Fruit fly (Drosophila melanogaster) whole organism, wandering third instar larva: ENCODE results near the gene Nrt.

ENCODE experiments used
- Abd-B ChIP-seq: fragments of >200 bp; optimal IDR thresholded peaks from 2 replicates; lab custom pipeline; 2017; ENCODE audit warnings: missing biosample characterization, missing genetic modification characterization
- CG32264 ChIP-seq: fragments of 200-800 bp; sonication (Bioruptor generic); optimal IDR thresholded peaks from 2 replicates; lab custom pipeline; 2016; ENCODE audit warnings: missing biosample characterization, missing genetic modification characterization
- CG9705 ChIP-seq: fragments of 200-800 bp; sonication (Bioruptor generic); optimal IDR thresholded peaks from 2 replicates; lab custom pipeline; 2018; ENCODE audit warnings: missing biosample characterization, mild to moderate bottlenecking, missing genetic modification characterization
- GATAd ChIP-seq: sonication (Bioruptor generic); optimal IDR thresholded peaks from 2 replicates; lab custom pipeline; 2016; ENCODE audit warnings: missing biosample characterization, missing genetic modification characterization
- HLH106 ChIP-seq: fragments of 200-800 bp; optimal IDR thresholded peaks from 3 replicates; lab custom pipeline; 2019; ENCODE audit warnings: missing biosample characterization, mild to moderate bottlenecking, missing genetic modification characterization, moderate library complexity
- Hr78 ChIP-seq: fragments of >200 bp; optimal IDR thresholded peaks from 2 replicates; lab custom pipeline; 2017; ENCODE audit warnings: missing biosample characterization, missing genetic modification characterization
- Jra ChIP-seq: sonication (Bioruptor generic); optimal IDR thresholded peaks from 2 replicates; lab custom pipeline; 2016; ENCODE audit warnings: missing biosample characterization, missing genetic modification characterization
- Mio ChIP-seq: sonication (Bioruptor generic); optimal IDR thresholded peaks from 2 replicates; lab custom pipeline; 2016; ENCODE audit warnings: missing biosample characterization, missing genetic modification characterization
- N ChIP-seq: fragments of >200 bp; optimal IDR thresholded peaks from 2 replicates; lab custom pipeline; 2018; ENCODE audit warnings: missing biosample characterization, missing external identifiers, missing genetic modification characterization
- OdsH ChIP-seq: fragments of 200-800 bp; sonication (Bioruptor generic); optimal IDR thresholded peaks from 2 replicates; lab custom pipeline; 2016; ENCODE audit warnings: missing biosample characterization, mild to moderate bottlenecking, missing genetic modification characterization
- Rel ChIP-seq, 2 experiments: fragments of 200-800 bp; sonication (Bioruptor generic) in 1 of 2; optimal IDR thresholded peaks; 2 replicates in 1 of 2; 3 replicates in 1 of 2; lab custom pipeline; 2016 to 2019; ENCODE audit warnings: mild to moderate bottlenecking in 2 of 2, missing biosample characterization in 2 of 2, missing genetic modification characterization in 2 of 2, moderate library complexity in 1 of 2
- Sp1 ChIP-seq: fragments of 200-800 bp; sonication (Bioruptor generic); optimal IDR thresholded peaks from 3 replicates; lab custom pipeline; 2019; ENCODE audit warnings: missing biosample characterization, mild to moderate bottlenecking, missing genetic modification characterization, moderate library complexity
- Vsx2 ChIP-seq: fragments of 200-300, 225-300 bp; sonication (Bioruptor generic); optimal IDR thresholded peaks from 2 replicates; lab custom pipeline; 2018; ENCODE audit warnings: missing biosample characterization, missing genetic modification characterization; ENCODE audit not compliant: partially characterized antibody
- br ChIP-seq: fragments of 200-800 bp; sonication (Bioruptor generic); optimal IDR thresholded peaks from 2 replicates; lab custom pipeline; 2016; ENCODE audit warnings: missing biosample characterization, missing genetic modification characterization
- brk ChIP-seq: fragments of 200-800 bp; sonication (Bioruptor generic); optimal IDR thresholded peaks from 2 replicates; lab custom pipeline; 2016; ENCODE audit warnings: missing biosample characterization, mild to moderate bottlenecking, missing genetic modification characterization
- dmrt93B ChIP-seq: fragments of 200-800 bp; sonication (Bioruptor generic); optimal IDR thresholded peaks from 2 replicates; lab custom pipeline; 2018; ENCODE audit warnings: missing biosample characterization, mild to moderate bottlenecking, missing genetic modification characterization
- dsf ChIP-seq: sonication (Bioruptor generic); optimal IDR thresholded peaks from 2 replicates; lab custom pipeline; 2016; ENCODE audit warnings: missing biosample characterization, missing genetic modification characterization, borderline replicate concordance
- ey ChIP-seq: fragments of 200-800 bp; sonication (Bioruptor generic); optimal IDR thresholded peaks from 2 replicates; lab custom pipeline; 2016; ENCODE audit warnings: missing biosample characterization, missing genetic modification characterization
- foxo ChIP-seq, 2 experiments: fragments of 200-800 bp; sonication (Bioruptor generic); optimal IDR thresholded peaks; 2 replicates in 1 of 2; 3 replicates in 1 of 2; lab custom pipeline; 2016 to 2017; ENCODE audit warnings: missing biosample characterization in 2 of 2, missing genetic modification characterization in 2 of 2
- fru ChIP-seq: fragments of 200-800 bp; sonication (Bioruptor generic); optimal IDR thresholded peaks from 3 replicates; lab custom pipeline; 2016; ENCODE audit warnings: missing biosample characterization, mild to moderate bottlenecking, missing genetic modification characterization
- h ChIP-seq: fragments of 200-800 bp; sonication (Bioruptor generic); optimal IDR thresholded peaks from 3 replicates; lab custom pipeline; 2016; ENCODE audit warnings: missing biosample characterization, mild to moderate bottlenecking, missing genetic modification characterization
- jim ChIP-seq: fragments of 175-275, 200-325 bp; sonication (Bioruptor generic); optimal IDR thresholded peaks from 2 replicates; lab custom pipeline; 2016; ENCODE audit warnings: missing biosample characterization, mild to moderate bottlenecking, missing genetic modification characterization
- lola ChIP-seq: fragments of >200 bp; optimal IDR thresholded peaks from 2 replicates; lab custom pipeline; 2017; ENCODE audit warnings: missing biosample characterization, missing genetic modification characterization
- pan ChIP-seq: fragments of >200 bp; optimal IDR thresholded peaks from 2 replicates; lab custom pipeline; 2017
- rgr ChIP-seq: fragments of 200-800 bp; sonication (Bioruptor generic); optimal IDR thresholded peaks from 3 replicates; lab custom pipeline; 2016; ENCODE audit warnings: missing biosample characterization, mild to moderate bottlenecking, missing genetic modification characterization
- sage ChIP-seq: fragments of 200-800 bp; sonication (Bioruptor generic); optimal IDR thresholded peaks from 2 replicates; lab custom pipeline; 2016; ENCODE audit warnings: missing biosample characterization, mild to moderate bottlenecking, missing genetic modification characterization
- sv ChIP-seq: fragments of 200-800 bp; sonication (Bioruptor generic); optimal IDR thresholded peaks from 3 replicates; lab custom pipeline; 2016; ENCODE audit warnings: missing biosample characterization, missing genetic modification characterization
- tai ChIP-seq: sonication (Bioruptor generic); optimal IDR thresholded peaks from 2 replicates; lab custom pipeline; 2016; ENCODE audit warnings: missing biosample characterization, missing genetic modification characterization
- usp ChIP-seq: fragments of >200 bp; optimal IDR thresholded peaks from 2 replicates; lab custom pipeline; 2017; ENCODE audit warnings: missing biosample characterization, missing genetic modification characterization
- woc ChIP-seq: sonication (Bioruptor generic); optimal IDR thresholded peaks from 2 replicates; lab custom pipeline; 2016; ENCODE audit warnings: missing biosample characterization, mild to moderate bottlenecking, missing genetic modification characterization

Nrt gene

DNA sequence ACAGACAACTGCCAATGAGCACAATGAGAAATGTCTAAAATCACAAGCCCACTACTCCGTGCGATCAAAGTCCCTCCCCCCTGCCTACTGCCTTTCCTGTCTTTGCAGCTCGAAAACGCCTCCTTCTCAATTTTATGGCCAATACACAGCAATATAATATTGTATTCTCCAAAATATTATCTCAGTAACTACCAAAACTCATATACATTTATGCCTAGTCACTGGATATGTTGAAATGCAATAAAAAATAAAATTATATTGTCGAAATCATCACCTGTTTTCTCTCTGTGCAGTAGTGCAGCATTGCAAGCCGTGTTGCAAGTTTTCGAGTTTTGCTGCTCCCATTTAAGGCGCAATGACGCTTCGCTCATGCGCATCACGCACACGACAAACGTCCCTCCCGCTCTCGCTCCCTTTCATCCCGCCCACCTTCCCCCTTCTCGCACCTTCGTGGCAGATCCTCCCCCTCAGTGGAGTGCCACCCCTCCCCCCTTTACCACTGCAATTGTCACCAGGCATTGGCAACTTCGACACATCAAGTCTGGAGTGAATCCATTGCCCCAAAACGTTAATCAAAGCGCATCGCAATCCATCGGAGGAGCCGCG, 7.3 kb upstream of the Nrt start (continued):
- TF ChIP-seq Jra (GFP tag; lab: Kevin White, UChicago) (peak; percentile 2), CG9705 (GFP tag; lab: Kevin White, UChicago) (peak; percentile 58), sv (GFP tag; lab: Kevin White, UChicago) (no peak), foxo (GFP tag; optimal IDR thresholded peaks at IDR 0.05; lab: Kevin White, UChicago) (peak in 1 of 2 experiments; percentile 65)

DNA sequence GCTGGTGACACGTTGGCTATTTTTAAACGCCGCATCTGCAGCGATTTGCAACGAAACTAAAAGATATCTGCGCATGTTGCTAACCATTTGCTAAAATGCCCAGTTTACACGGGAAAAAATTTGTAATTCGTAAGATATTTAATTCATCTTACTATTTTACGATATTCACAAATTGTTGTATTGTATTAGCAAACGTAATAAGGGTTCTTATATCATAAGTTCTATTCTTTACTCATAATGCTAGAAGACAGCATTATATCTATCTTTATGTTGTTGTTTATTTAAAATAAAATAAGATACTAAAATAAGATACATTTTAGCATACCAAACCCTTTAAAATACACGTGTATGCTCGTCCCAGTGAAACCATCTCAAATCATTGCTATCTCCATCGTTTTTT, 6.4 kb upstream of the Nrt start:
- TF ChIP-seq Jra (GFP tag; lab: Kevin White, UChicago) (no peak), pan (lab: Kevin White, UChicago) (no peak), CG32264 (GFP tag; lab: Kevin White, UChicago) (no peak), foxo (GFP tag; optimal IDR thresholded peaks at IDR 0.05; lab: Kevin White, UChicago) (no peak), HLH106 (tag; lab: Kevin White, UChicago) (no peak), br (GFP tag; lab: Kevin White, UChicago) (no peak), Vsx2 (GFP tag; lab: Kevin White, UChicago) (no peak), rgr (GFP tag; lab: Kevin White, UChicago) (no peak), N (GFP tag; lab: Kevin White, UChicago) (no peak), Hr78 (no peak), woc (GFP tag; lab: Kevin White, UChicago) (no peak), Abd-B (no peak), Mio (no peak), sv (GFP tag; lab: Kevin White, UChicago) (no peak)

DNA sequence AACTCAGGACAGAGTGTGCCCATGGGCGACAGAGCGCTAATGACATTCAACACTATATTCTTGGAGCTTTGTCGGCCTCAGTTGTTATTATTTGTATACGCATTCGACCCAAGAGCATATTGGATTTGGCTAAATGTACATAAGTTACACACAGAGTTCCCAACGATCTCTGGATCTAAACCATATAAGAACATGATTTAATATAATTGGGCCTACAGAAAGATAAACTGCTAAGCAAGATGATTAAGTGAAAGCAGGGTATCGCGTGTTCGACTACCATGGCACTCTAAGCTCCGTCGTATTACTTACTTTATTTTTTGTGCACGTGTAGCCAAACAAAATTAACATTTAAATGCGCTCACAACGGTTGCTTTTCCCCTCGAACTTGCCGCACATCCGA, 5.6 kb upstream of the Nrt start:
- no peak for TF ChIP-seq jim (GFP tag; lab: Kevin White, UChicago)
- TF ChIP-seq h (GFP tag; lab: Kevin White, UChicago): no peak
- no peak for TF ChIP-seq Sp1 (GFP tag; lab: Kevin White, UChicago)
- no peak for TF ChIP-seq Rel (GFP tag; optimal IDR thresholded peaks at IDR 0.05; lab: Kevin White, UChicago)
- TF ChIP-seq Rel (tag; optimal IDR thresholded peaks at IDR 0.05; lab: Kevin White, UChicago): no peak

DNA sequence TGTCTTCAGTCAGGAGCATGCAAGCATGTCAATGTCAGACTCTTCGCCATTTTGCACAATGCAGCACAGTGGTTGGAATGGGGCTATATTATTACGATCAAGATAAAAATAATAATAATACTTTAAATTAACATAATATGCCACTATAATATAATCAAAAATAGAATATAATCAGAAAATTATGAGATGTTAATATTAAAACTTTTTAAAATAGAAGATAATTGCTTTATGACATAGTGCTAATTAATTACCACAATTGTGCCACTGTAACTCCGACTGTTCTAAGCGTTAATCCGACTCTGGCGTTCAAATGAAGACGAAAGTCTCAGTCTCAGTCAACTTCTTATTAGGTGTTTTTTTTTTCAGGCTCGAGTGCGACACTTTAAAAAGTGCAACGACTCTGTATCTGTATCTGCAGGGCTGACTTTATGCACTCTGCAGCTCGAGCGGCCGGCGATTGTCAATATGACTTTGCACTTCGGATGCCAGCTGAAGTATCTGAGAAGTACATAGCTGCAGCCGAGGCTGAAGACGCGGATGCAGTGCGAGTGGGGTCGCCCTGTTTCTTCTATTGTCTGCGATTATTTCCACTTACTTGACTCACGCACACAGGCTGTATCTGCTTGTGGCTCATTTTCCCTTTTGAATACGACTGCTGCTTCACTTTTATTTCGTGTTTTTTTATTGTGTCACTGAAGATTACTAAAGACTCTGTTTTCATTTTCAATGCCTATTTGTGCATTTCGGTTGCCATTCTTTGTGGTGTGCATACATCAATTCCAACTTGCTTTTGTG, 3.5 kb upstream of the Nrt start:
- TF ChIP-seq Jra (GFP tag; lab: Kevin White, UChicago) (no peak), Abd-B (no peak), rgr (GFP tag; lab: Kevin White, UChicago) (no peak), brk (GFP tag; lab: Kevin White, UChicago) (no peak), ey (GFP tag; lab: Kevin White, UChicago) (no peak), Sp1 (GFP tag; lab: Kevin White, UChicago) (no peak), h (GFP tag; lab: Kevin White, UChicago) (no peak), dsf (no peak), jim (GFP tag; lab: Kevin White, UChicago) (no peak), usp (GFP tag; lab: Kevin White, UChicago) (no peak), OdsH (GFP tag; lab: Kevin White, UChicago) (no peak), CG32264 (GFP tag; lab: Kevin White, UChicago) (no peak), HLH106 (tag; lab: Kevin White, UChicago) (no peak)

DNA sequence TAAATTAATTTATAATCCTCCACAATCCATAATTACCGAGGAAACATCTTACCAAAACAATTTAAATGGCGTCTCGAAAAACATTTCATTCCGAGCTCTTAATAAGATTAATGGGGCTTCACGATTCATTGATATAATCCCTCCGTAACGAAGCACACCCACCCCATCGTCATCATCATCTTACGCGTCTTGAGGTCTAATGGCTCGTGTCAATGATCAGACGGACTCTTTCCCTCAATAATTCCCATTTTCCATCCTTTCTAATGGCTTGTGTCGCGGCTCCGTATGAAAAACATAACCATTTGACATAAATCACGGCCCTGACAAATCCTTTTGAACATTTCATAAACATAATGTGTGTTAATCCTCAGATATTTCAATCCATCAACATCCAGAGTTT, 1.0 kb downstream of the Nrt start:
- TF ChIP-seq sage (no peak), dmrt93B (GFP tag; lab: Kevin White, UChicago) (no peak), br (GFP tag; lab: Kevin White, UChicago) (no peak), lola (GFP tag; lab: Kevin White, UChicago) (no peak), Vsx2 (GFP tag; lab: Kevin White, UChicago) (no peak), woc (GFP tag; lab: Kevin White, UChicago) (no peak), ey (GFP tag; lab: Kevin White, UChicago) (no peak), tai (no peak), Hr78 (no peak), GATAd (GFP tag; lab: Kevin White, UChicago) (no peak), fru (no peak), CG32264 (GFP tag; lab: Kevin White, UChicago) (no peak)
